Fruit fly (Drosophila melanogaster): ENCODE data around the gene Skp2.
A peak's percentile ranks its signal among the peaks of the same experiment; 100 is the strongest.

Skp2 gene

DNA sequence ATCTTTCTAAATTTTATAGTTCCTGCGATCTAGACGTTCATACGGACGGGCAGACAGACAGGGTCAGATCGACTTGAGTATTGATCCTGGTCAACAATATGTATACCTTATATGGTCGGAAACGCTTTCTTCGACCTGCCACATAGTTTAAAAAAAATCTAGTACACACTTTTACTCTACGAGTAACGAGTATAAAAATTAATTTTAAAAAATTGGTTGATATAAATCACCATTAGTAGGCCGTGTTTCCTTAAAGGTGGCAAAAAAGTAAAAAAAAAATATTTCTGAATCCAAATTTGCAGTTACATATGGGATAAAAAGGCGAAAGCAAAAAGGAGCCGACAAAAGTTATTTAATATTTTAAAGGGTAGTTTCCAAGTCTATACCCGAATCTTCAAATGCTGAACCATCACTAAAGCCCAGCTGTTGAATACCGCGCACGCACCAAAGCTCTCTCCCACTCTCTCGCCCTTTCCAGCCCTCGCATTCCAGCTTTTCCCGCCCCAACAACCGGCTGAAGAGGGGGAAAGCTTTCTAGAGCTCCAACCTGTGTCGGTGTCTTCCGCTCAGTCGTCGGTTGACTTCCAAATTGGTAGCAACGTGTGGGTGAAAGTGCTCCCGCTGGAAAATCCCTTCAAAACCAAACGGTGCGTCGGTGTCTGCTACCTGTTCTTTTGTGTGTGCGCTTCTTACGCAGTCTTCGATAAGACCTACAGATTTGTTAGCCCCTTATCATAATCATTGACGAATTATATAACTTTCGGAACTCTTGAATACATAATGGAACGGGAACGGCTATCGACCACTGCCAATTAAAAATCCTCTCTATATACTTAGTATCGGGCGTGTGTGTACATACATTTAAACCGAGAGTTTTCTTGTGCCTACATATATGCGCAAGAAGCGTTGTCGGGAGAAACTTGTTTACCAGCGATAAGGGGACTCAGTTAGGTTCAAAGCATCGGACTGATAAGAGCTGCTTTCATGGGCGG lies 41.2 kb upstream of the Skp2 start, which contains the start of gene Sfxn1-3 (continued):
- no peak; the same call in 1 of the 2 replicates for TF ChIP-seq nerfin-2 (GFP tag; IDR thresholded peaks at IDR 0.05; ENCODE audit: partially characterized antibody)
- TF ChIP-seq cwo (GFP tag; optimal IDR thresholded peaks at IDR 0.05) = peak; percentile 73
- peak; percentile 56 for TF ChIP-seq Vsx1 (GFP tag; optimal IDR thresholded peaks at IDR 0.05)
- TF ChIP-seq CG7556 (GFP tag; optimal IDR thresholded peaks at IDR 0.05) = peak; percentile 19
- no peak for TF ChIP-seq Lim3 (GFP tag; IDR thresholded peaks at IDR 0.05)
- no peak for TF ChIP-seq CG31388 (GFP tag; optimal IDR thresholded peaks at IDR 0.05)
- peak; percentile 5 for TF ChIP-seq bab2 (GFP tag; optimal IDR thresholded peaks at IDR 0.05)
- peak; percentile 30 for TF ChIP-seq Antp (GFP tag; optimal IDR thresholded peaks at IDR 0.05)
- no peak for TF ChIP-seq repo (GFP tag; optimal IDR thresholded peaks at IDR 0.05)
- TF ChIP-seq Meics (GFP tag; optimal IDR thresholded peaks at IDR 0.05) = peak; percentile 45
- TF ChIP-seq CG3407 (GFP tag; optimal IDR thresholded peaks at IDR 0.05) = no peak
- TF ChIP-seq Ravus (GFP tag; IDR thresholded peaks at IDR 0.05) = no peak
- TF ChIP-seq CG2129 (GFP tag; IDR thresholded peaks at IDR 0.05; ENCODE audit: partially characterized antibody) = no peak
- TF ChIP-seq CG2116 (GFP tag; optimal IDR thresholded peaks at IDR 0.05) = peak; percentile 8
- 0 out of 3 replicates have a peak, but pooled peaks have one; percentile 59 for TF ChIP-seq Opbp (GFP tag; IDR thresholded peaks at IDR 0.05; ENCODE audit: partially characterized antibody)
- TF ChIP-seq CG3065 (GFP tag; optimal IDR thresholded peaks at IDR 0.05) = no peak
- TF ChIP-seq Kr (GFP tag; optimal IDR thresholded peaks at IDR 0.05) = no peak
- no peak for TF ChIP-seq disco-r (GFP tag; optimal IDR thresholded peaks at IDR 0.05)
- TF ChIP-seq gsb-n (tag; optimal IDR thresholded peaks at IDR 0.05) = peak; percentile 44
- TF ChIP-seq Scr (GFP tag; IDR thresholded peaks at IDR 0.05; ENCODE audit: partially characterized antibody) = 0 out of 2 replicates have a peak, but pooled peaks have one; percentile 35
- TF ChIP-seq CG14050 (GFP tag; IDR thresholded peaks at IDR 0.05) = no peak
- 0 out of 2 replicates have a peak, but pooled peaks have one; percentile 8 for TF ChIP-seq HLH3B (GFP tag; IDR thresholded peaks at IDR 0.05)
- TF ChIP-seq CG17829 (tag; optimal IDR thresholded peaks at IDR 0.05) = peak; percentile 9
- peak; percentile 78 for TF ChIP-seq Sry-δ (GFP tag; optimal IDR thresholded peaks at IDR 0.05)
- TF ChIP-seq chn (GFP tag; optimal IDR thresholded peaks at IDR 0.05) = peak; percentile 9
- TF ChIP-seq hbn (GFP tag; IDR thresholded peaks at IDR 0.05; ENCODE audit: partially characterized antibody) = peak; percentile 39; the same call in 1 of the 2 replicates
- TF ChIP-seq CG7963 (GFP tag; IDR thresholded peaks at IDR 0.05; ENCODE audit: partially characterized antibody) = no peak
- TF ChIP-seq gsb (GFP tag; IDR thresholded peaks at IDR 0.05) = 0 out of 2 replicates have a peak, but pooled peaks have one; percentile 47
- TF ChIP-seq Blimp-1 (GFP tag; optimal IDR thresholded peaks at IDR 0.05) = no peak
- no peak for TF ChIP-seq sqz (GFP tag; optimal IDR thresholded peaks at IDR 0.05)
- TF ChIP-seq vfl (GFP tag; optimal IDR thresholded peaks at IDR 0.05) = peak; percentile 43

- no peak for TF ChIP-seq psq (GFP tag; optimal IDR thresholded peaks at IDR 0.05)
These were observed 24.5 kb upstream of the Skp2 start for dm6 chr3R:4362010-4362409.

DNA sequence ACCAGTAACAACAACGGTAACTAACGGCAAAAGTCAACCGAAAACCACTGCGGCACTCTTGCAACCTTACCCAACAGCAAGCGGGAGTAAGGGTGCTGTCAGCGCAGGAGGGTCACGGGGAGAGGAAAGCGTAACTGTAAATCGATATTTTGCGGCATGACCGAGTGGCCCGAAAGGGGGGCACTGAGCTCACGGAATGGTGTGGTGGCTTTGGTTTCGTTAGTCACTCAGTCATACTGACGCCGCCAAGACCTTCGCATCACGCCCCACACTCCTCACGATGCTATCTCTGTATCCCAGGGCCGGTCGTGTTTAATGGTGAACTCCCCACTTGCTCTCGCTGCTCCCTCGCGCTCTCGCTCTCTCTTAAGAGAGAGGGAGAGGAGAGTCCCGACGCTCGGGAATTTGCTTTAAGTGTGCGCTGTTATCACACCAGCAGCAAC lies 23.2 kb upstream of the Skp2 start:
- no peak for TF ChIP-seq lola (GFP tag; optimal IDR thresholded peaks at IDR 0.05)
- 0 out of 2 replicates have a peak, but pooled peaks have one; percentile 19 for TF ChIP-seq amos (GFP tag; IDR thresholded peaks at IDR 0.05; ENCODE audit: partially characterized antibody)
- TF ChIP-seq Hmr (GFP tag; optimal IDR thresholded peaks at IDR 0.05) = peak; percentile 55
- no peak for TF ChIP-seq Sry-β (GFP tag; optimal IDR thresholded peaks at IDR 0.05)
- TF ChIP-seq pb (GFP tag; optimal IDR thresholded peaks at IDR 0.05) = peak; percentile 10
- no peak for TF ChIP-seq dmrt99B (tag; optimal IDR thresholded peaks at IDR 0.05)
- TF ChIP-seq Taf1 (GFP tag; IDR thresholded peaks at IDR 0.05) = no peak
- 0 out of 4 replicates have a peak, but pooled peaks have one; percentile 44 for TF ChIP-seq Dll (GFP tag; IDR thresholded peaks at IDR 0.05; ENCODE audit: partially characterized antibody)
- TF ChIP-seq Jarid2 (GFP tag; optimal IDR thresholded peaks at IDR 0.05) = peak; percentile 14
- TF ChIP-seq lmd (GFP tag; IDR thresholded peaks at IDR 0.05) = no peak
- no peak for TF ChIP-seq CG4328 (GFP tag; optimal IDR thresholded peaks at IDR 0.05)
- peak; percentile 41 for TF ChIP-seq CG18599 (GFP tag; optimal IDR thresholded peaks at IDR 0.05)
- no peak for TF ChIP-seq CG3281 (GFP tag; optimal IDR thresholded peaks at IDR 0.05)
- no peak for TF ChIP-seq gce (GFP tag; IDR thresholded peaks at IDR 0.05)
- TF ChIP-seq CG17829 (tag; optimal IDR thresholded peaks at IDR 0.05) = no peak
